Worm (Caenorhabditis elegans): ENCODE measurements around the gene ZK892.3.

ce11 chrII:9963808-9964207, 37.8 kb upstream of the ZK892.3 start:
- TF ChIP-seq W03F9.2 (tag; optimal IDR thresholded peaks at IDR 0.05) (no peak), him-1 (tag; optimal IDR thresholded peaks at IDR 0.05) (no peak), dao-5 (tag; optimal IDR thresholded peaks at IDR 0.05) (no peak)

Data from whole organism, L4/young adult.